Worm (Caenorhabditis elegans) whole organism, L4 larva: ENCODE measurements around the gene nep-10.

Experiments used
- D1046.2 ChIP-seq: fragments of 200-800 bp; sonication (Bioruptor generic); IDR thresholded peaks from 2 replicates; pipeline ENCODE4 v1.3.6; 2022; ENCODE audit warnings: missing genetic modification characterization, missing compliant biosample characterization
- F49E8.2 ChIP-seq: sonication (generic microtip); optimal IDR thresholded peaks from 2 replicates; lab custom pipeline; 2016; ENCODE audit warnings: missing compliant biosample characterization, mild to moderate bottlenecking, missing genetic modification characterization, borderline replicate concordance
- T26A8.4 ChIP-seq: fragments of 200-800 bp; sonication (Bioruptor generic); IDR thresholded peaks from 2 replicates; pipeline ENCODE4 v1.3.6; 2022; ENCODE audit warnings: missing genetic modification characterization, missing compliant biosample characterization
- Y48G9A.11 ChIP-seq: fragments of 200-800 bp; sonication (Bioruptor generic); IDR thresholded peaks from 2 replicates; pipeline ENCODE4 v1.3.6; 2022; ENCODE audit warnings: missing genetic modification reagents, missing genetic modification characterization, missing compliant biosample characterization
- Y5F2A.4 ChIP-seq: fragments of 200-800 bp; sonication (Bioruptor generic); optimal IDR thresholded peaks from 2 replicates; lab custom pipeline; 2018; ENCODE audit warnings: mild to moderate bottlenecking, missing genetic modification characterization, missing compliant biosample characterization
- ZK337.2 ChIP-seq: fragments of 200-800 bp; sonication (Bioruptor generic); IDR thresholded peaks from 2 replicates; pipeline ENCODE4 v1.3.6; 2022; ENCODE audit warnings: missing genetic modification reagents, missing genetic modification characterization, missing compliant biosample characterization
- ama-1 ChIP-seq: fragments of 150-350 bp; optimal IDR thresholded peaks from 2 replicates; lab custom pipeline; 2014; ENCODE audit warnings: inconsistent platforms, mixed read lengths
- arid-1 ChIP-seq: fragments of 200-800 bp; sonication (Bioruptor generic); conservative IDR thresholded peaks from 2 replicates; pipeline ENCODE4 v1.3.6; 2022; ENCODE audit warnings: missing genetic modification reagents, missing genetic modification characterization, missing compliant biosample characterization
- attf-4 ChIP-seq: sonication (generic microtip); optimal IDR thresholded peaks from 3 replicates; lab custom pipeline; 2017; ENCODE audit warnings: missing biosample characterization, missing genetic modification characterization
- ceh-28 ChIP-seq: fragments of 150-350 bp; optimal IDR thresholded peaks from 2 replicates; lab custom pipeline; 2014; ENCODE audit warnings: missing biosample characterization, missing genetic modification reagents, missing genetic modification characterization
- ceh-44 ChIP-seq: fragments of 200-800 bp; sonication (Bioruptor generic); IDR thresholded peaks from 2 replicates; pipeline ENCODE4 v1.3.6; 2022; ENCODE audit warnings: missing genetic modification reagents, missing genetic modification characterization, missing compliant biosample characterization
- ceh-82 ChIP-seq: sonication (generic microtip); optimal IDR thresholded peaks from 2 replicates; lab custom pipeline; 2017; ENCODE audit warnings: missing biosample characterization, missing genetic modification characterization
- daf-19 ChIP-seq: fragments of 200-800 bp; sonication (Bioruptor generic); conservative IDR thresholded peaks from 2 replicates; pipeline ENCODE4 v1.3.6; 2022; ENCODE audit warnings: missing genetic modification characterization, missing compliant biosample characterization
- dmd-6 ChIP-seq: fragments of 200-800 bp; sonication (Bioruptor generic); IDR thresholded peaks from 2 replicates; pipeline ENCODE4 v1.3.6; 2022; ENCODE audit warnings: missing genetic modification reagents, missing genetic modification characterization, missing compliant biosample characterization
- duxl-1 ChIP-seq: sonication (generic microtip); optimal IDR thresholded peaks from 2 replicates; lab custom pipeline; 2016; ENCODE audit warnings: mild to moderate bottlenecking, missing genetic modification characterization, moderate library complexity, missing compliant biosample characterization; ENCODE audit not compliant: poor library complexity
- dve-1 ChIP-seq: sonication (generic microtip); optimal IDR thresholded peaks from 2 replicates; lab custom pipeline; 2017; ENCODE audit warnings: antibody characterized with exemption, mild to moderate bottlenecking, missing genetic modification characterization, missing compliant biosample characterization; ENCODE audit not compliant: insufficient read depth
- hif-1 ChIP-seq, 2 experiments: sonication (generic microtip); optimal IDR thresholded peaks; 2 replicates each; lab custom pipeline; 2016 to 2017; ENCODE audit warnings: missing compliant biosample characterization in 2 of 2, missing genetic modification characterization in 2 of 2, missing genetic modification reagents in 2 of 2, missing genotype in 2 of 2, mild to moderate bottlenecking in 1 of 2
- lin-1 ChIP-seq: fragments of 200-800 bp; sonication (Bioruptor generic); IDR thresholded peaks from 2 replicates; pipeline ENCODE4 v1.3.6; 2022; ENCODE audit warnings: missing genetic modification reagents, missing genetic modification characterization, missing compliant biosample characterization
- lin-15B ChIP-seq: fragments of 150-350 bp; sonication (generic microtip); optimal IDR thresholded peaks from 3 replicates; lab custom pipeline; 2014; ENCODE audit warnings: missing biosample characterization, missing genetic modification characterization
- lin-29 ChIP-seq: fragments of 200-800 bp; sonication (Bioruptor generic); IDR thresholded peaks from 2 replicates; pipeline ENCODE4 v1.3.6; 2022; ENCODE audit warnings: missing genetic modification reagents, missing genetic modification characterization, missing compliant biosample characterization
- lin-38 ChIP-seq: fragments of 200-800 bp; sonication (Bioruptor generic); IDR thresholded peaks from 2 replicates; pipeline ENCODE4 v1.3.6; 2022; ENCODE audit warnings: missing genetic modification reagents, missing genetic modification characterization, missing compliant biosample characterization
- lir-3 ChIP-seq: sonication (generic microtip); optimal IDR thresholded peaks from 2 replicates; lab custom pipeline; 2016; ENCODE audit warnings: mild to moderate bottlenecking, missing genetic modification characterization, missing compliant biosample characterization
- madf-5 ChIP-seq, 2 experiments: fragments of 200-800 bp; sonication (Bioruptor generic); IDR thresholded peaks; 2 replicates each; pipeline ENCODE4 v1.3.6; 2022; ENCODE audit warnings: missing compliant biosample characterization in 2 of 2, missing genetic modification characterization in 2 of 2
- mdl-1 ChIP-seq, 2 experiments: fragments of 150-350 bp in 1 of 2; sonication (generic microtip) in 1 of 2; optimal IDR thresholded peaks; 2 replicates each; lab custom pipeline; 2014 to 2017; ENCODE audit warnings: missing biosample characterization in 2 of 2, missing genetic modification characterization in 2 of 2
- mep-1 ChIP-seq: fragments of 150-350 bp; sonication (generic microtip); optimal IDR thresholded peaks from 3 replicates; lab custom pipeline; 2014; ENCODE audit warnings: missing biosample characterization, missing genetic modification characterization
- mes-2 ChIP-seq: sonication (generic microtip); optimal IDR thresholded peaks from 2 replicates; lab custom pipeline; 2016; ENCODE audit warnings: missing genotype, mild to moderate bottlenecking, missing genetic modification characterization, missing compliant biosample characterization; ENCODE audit not compliant: poor library complexity, severe bottlenecking
- mxl-2 ChIP-seq: fragments of 200-800 bp; sonication (Bioruptor generic); conservative IDR thresholded peaks from 2 replicates; pipeline ENCODE4 v1.3.6; 2022; ENCODE audit warnings: missing genetic modification reagents, missing genetic modification characterization, missing compliant biosample characterization
- nhr-10 ChIP-seq: fragments of 150-350 bp; optimal IDR thresholded peaks from 2 replicates; lab custom pipeline; 2014; ENCODE audit warnings: missing biosample characterization, missing genetic modification characterization
- nhr-102 ChIP-seq: sonication (generic microtip); optimal IDR thresholded peaks from 2 replicates; lab custom pipeline; 2016; ENCODE audit warnings: mild to moderate bottlenecking, missing genetic modification characterization, moderate library complexity, missing compliant biosample characterization
- nhr-48 ChIP-seq: sonication (generic microtip); optimal IDR thresholded peaks from 2 replicates; lab custom pipeline; 2016; ENCODE audit warnings: mild to moderate bottlenecking, missing genetic modification characterization, missing compliant biosample characterization
- php-3 ChIP-seq: fragments of 200-800 bp; sonication (Bioruptor generic); IDR thresholded peaks from 2 replicates; pipeline ENCODE4 v1.3.6; 2022; ENCODE audit warnings: missing genetic modification reagents, missing genetic modification characterization, missing compliant biosample characterization
- sdz-12 ChIP-seq: fragments of 200-800 bp; sonication (Bioruptor generic); optimal IDR thresholded peaks from 2 replicates; lab custom pipeline; 2018; ENCODE audit warnings: mild to moderate bottlenecking, missing genetic modification characterization, missing compliant biosample characterization
- set-16 ChIP-seq: fragments of 200-800 bp; sonication (Bioruptor generic); IDR thresholded peaks from 2 replicates; pipeline ENCODE4 v1.3.6; 2022; ENCODE audit warnings: missing genetic modification reagents, missing genetic modification characterization, missing compliant biosample characterization
- snpc-4 ChIP-seq: fragments of 150-350 bp; optimal IDR thresholded peaks from 2 replicates; lab custom pipeline; 2014; ENCODE audit warnings: missing biosample characterization, missing genetic modification characterization
- zfp-2 ChIP-seq: sonication (generic microtip); optimal IDR thresholded peaks from 2 replicates; lab custom pipeline; 2016; ENCODE audit warnings: mild to moderate bottlenecking, missing genetic modification characterization, missing compliant biosample characterization
- ztf-11 ChIP-seq: fragments of 150-350 bp; optimal IDR thresholded peaks from 2 replicates; lab custom pipeline; 2014; ENCODE audit warnings: missing biosample characterization, missing genetic modification characterization

Gene nep-10

DNA sequence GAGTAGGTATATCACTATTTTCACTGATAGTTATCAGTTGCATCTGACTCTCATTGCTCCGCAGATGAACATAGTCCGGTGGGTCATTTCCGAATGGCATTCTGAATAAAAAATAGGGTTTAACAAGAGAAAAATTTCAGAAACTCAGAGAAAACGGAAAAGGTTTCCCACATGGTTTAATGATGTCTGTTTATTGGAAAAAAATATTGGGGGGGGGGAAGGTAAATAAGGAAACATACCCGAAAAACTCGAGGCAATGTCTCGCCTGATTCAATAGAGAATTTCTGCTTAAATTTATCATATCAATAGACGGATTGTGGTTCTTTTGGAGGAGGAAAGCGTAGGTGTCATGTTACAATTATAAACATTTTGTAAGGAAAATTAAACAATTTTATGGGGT lies 22.7 kb upstream of the nep-10 start, which contains the start of gene nep-11:
Gene nep-11 (minus strand): TSS at position 101 of the 400 bp plus-strand sequence.
- no peak for TF ChIP-seq set-16 (GFP tag; lab: Robert Waterston, UW)
- no peak for TF ChIP-seq snpc-4
- TF ChIP-seq T26A8.4 = no peak
- TF ChIP-seq dve-1 (tag; lab: Kevin White, UChicago) = no peak
- TF ChIP-seq nhr-48 (tag; lab: Kevin White, UChicago) = no peak
- no peak for TF ChIP-seq lin-1 (GFP tag; lab: Robert Waterston, UW)
- no peak for TF ChIP-seq ceh-44 (GFP tag; lab: Robert Waterston, UW)
- TF ChIP-seq mxl-2 (GFP tag; lab: Robert Waterston, UW) = no peak
- TF ChIP-seq madf-5 (GFP tag; IDR thresholded peaks at IDR 0.05; lab: Robert Waterston, UW) = no peak

DNA sequence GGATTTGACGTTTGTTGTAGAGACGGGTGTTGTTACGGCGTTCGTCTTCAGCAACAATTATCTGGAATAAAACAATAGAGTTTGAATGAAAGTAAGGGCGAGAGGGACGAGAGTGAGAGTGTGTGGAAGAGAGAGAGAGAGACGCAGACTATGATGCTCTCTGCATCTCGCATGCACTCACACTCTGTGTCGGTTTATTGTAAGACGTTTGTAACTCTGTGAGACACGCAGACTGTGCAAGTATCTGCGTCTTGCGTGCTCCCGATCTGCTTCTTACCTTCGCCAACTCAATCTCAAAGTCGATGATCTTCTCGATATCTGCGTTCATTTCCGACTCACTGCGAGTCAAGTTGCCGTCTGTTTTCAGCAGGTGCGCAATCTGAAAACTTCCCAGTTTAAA lies 20.2 kb upstream of the nep-10 start:
- TF ChIP-seq sdz-12 (GFP tag; lab: Kevin White, UChicago) = no peak
- TF ChIP-seq duxl-1 (tag; lab: Kevin White, UChicago) = peak; percentile 80

DNA sequence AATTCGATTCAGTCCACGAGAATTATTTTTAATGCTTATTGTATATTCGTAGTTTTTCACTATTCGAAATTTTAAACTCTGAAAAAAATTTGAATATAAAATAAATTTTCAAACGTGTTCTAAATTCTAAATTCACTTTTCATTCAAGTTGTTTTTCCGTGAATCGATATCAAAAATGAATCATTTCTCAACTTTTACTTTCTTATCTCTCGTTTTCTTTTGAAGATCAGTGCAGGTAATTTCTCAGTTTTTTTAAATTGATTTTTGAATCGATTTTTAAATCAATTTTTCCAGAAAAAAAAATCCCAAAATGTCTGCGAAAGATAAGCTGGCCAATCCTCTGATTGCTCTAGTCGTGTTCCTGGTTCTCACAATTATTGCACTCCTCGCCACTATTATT lies 13.8 kb upstream of the nep-10 start, which contains the start of gene nep-6:
Gene nep-6 (plus strand): TSS at position 301 of the 400 bp plus-strand sequence.
- TF ChIP-seq sdz-12 (GFP tag; lab: Kevin White, UChicago) (no peak), mdl-1 (tag; optimal IDR thresholded peaks at IDR 0.05; lab: Kevin White, UChicago) (no peak), mxl-2 (GFP tag; lab: Robert Waterston, UW) (no peak), ceh-82 (tag; lab: Kevin White, UChicago) (no peak)
- TF ChIP-seq, all 104 proteins: peak for 0

DNA sequence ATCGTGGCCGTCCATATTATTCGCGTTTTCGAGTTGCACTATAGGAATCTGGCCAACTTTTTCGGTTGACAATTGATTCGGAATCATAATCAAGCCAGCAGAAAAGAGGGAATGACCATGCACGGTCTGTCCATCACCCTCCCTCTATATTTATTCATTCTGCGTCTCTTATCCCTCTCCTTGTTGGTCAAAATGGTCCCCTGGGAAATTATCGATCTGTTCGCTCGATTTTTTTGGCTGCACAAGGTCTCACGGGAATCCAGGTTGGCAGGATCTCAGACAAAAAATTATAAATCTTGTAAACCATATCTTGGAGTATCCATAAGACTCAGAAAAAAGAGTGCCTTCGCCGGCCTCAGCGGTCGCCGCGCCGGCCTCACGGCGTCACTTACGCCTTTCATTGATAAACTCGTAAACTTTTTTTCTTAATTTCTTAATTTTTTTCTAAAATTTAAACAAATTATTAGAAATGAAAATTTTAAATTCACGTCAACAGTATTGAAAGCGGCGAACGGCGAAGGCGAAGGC lies 11.7 kb upstream of the nep-10 start, which contains the start of the genes F18A12.7 and F18A12.2:
Gene F18A12.7 (minus strand): TSS at position 101 of the 528 bp plus-strand sequence.
Gene F18A12.2 (plus strand): TSS at position 478 of the 528 bp plus-strand sequence.
- TF ChIP-seq ztf-11 (tag; lab: Kevin White, UChicago) (no peak), Y5F2A.4 (GFP tag; lab: Kevin White, UChicago) (no peak), madf-5 (GFP tag; IDR thresholded peaks at IDR 0.05; lab: Robert Waterston, UW) (no peak), F49E8.2 (tag; lab: Kevin White, UChicago) (no peak), ceh-28 (tag; lab: Kevin White, UChicago) (no peak), Y48G9A.11 (GFP tag; lab: Robert Waterston, UW) (no peak), D1046.2 (GFP tag; lab: Robert Waterston, UW) (no peak), mep-1 (no peak), dmd-6 (no peak), lin-38 (GFP tag; lab: Robert Waterston, UW) (no peak), nhr-10 (no peak), hif-1 (tag; optimal IDR thresholded peaks at IDR 0.05; lab: Kevin White, UChicago) (no peak)

DNA sequence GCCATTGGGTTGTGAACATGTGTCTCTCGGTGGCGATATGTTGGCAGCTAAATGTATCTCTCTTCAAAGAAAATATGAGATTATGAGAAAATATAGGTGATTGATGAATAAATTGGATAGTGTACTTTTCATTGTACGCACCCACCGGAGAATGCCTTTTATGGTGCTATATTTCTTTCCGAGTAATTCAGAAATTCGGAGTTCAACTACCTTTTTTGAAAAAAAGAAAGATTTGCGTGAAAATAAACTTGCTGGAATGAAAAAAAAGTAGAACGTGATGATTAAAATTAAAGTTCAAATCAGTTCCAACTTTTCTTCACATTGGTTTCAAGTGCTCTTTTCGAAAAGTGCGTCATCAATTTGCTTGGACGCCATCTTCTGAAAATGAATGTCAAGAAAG lies 781 bp upstream of the nep-10 start, which contains the start of gene nep-8:
Gene nep-8 (plus strand): TSS at position 301 of the 400 bp plus-strand sequence.
- TF ChIP-seq lir-3 (tag; lab: Kevin White, UChicago) = no peak
- TF ChIP-seq nhr-102 (tag; lab: Kevin White, UChicago) = no peak
- no peak for TF ChIP-seq lin-29
- TF ChIP-seq mes-2 (tag; lab: Kevin White, UChicago) = no peak
- TF ChIP-seq php-3 = no peak
- TF ChIP-seq attf-4 (tag; lab: Kevin White, UChicago) = no peak
- TF ChIP-seq ZK337.2 (GFP tag; lab: Robert Waterston, UW) = no peak
- TF ChIP-seq arid-1 (GFP tag; lab: Robert Waterston, UW) = no peak
- TF ChIP-seq lin-15B (tag; lab: Kevin White, UChicago) = no peak
- TF ChIP-seq daf-19 (GFP tag; lab: Robert Waterston, UW) = no peak
- no peak for TF ChIP-seq zfp-2 (tag; lab: Kevin White, UChicago)
- no peak for TF ChIP-seq ama-1 (lab: Kevin White, UChicago)
